Fruit fly (Drosophila melanogaster): ENCODE measurements around the gene Vha100-4.

The Vha100-4 gene

DNA sequence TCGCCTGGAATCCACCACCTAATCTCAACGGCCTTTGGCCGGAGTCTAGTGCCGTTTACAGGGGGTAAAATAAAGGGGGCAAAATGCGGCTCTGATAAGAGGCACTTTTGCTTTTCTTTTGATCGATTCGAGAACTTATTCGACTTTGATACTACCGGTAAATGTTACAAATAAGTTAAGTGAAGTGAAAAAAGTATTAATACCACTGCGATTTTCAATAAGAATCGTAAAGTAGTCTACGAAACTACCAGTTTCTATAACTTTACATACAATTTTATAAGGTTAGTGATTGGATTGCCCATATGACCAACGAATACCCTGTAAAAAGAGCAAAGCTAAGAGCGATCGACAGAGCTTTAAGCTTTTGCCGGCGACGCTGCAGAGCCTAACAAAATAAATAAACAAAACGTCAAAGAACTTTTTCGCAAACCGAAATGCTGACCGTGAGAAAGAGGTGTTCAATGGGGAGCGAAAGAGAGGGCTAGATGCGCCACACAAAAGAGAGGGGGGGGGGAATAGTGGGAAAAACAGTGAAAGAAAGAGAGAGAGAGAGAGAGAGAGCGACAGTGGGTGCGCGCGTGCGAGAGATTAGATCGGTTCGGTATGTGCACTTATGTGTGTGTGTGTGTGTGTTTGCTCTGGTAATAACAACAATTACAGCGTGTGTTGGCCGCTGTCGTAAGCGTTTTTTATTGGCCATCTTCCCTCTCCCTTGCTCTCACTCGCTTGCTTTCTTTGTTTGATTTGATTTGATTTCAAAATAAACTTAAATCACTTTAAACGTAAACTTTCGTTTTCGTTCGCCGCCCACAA is 47.2 kb upstream of the Vha100-4 start (continued):
- no peak for TF ChIP-seq CG6254 (GFP tag; optimal IDR thresholded peaks at IDR 0.05)
- TF ChIP-seq C15 (GFP tag; IDR thresholded peaks at IDR 0.05): no peak
- peak; percentile 32; the same call in 1 of the 2 replicates for TF ChIP-seq MBD-R2 (GFP tag; IDR thresholded peaks at IDR 0.05)
- TF ChIP-seq tgo (GFP tag; IDR thresholded peaks at IDR 0.05): 0 out of 3 replicates have a peak, but pooled peaks have one; percentile 18
- TF ChIP-seq chinmo (GFP tag; IDR thresholded peaks at IDR 0.05; ENCODE audit: partially characterized antibody): 0 out of 4 replicates have a peak, but pooled peaks have one; percentile 55
- TF ChIP-seq stwl (tag; optimal IDR thresholded peaks at IDR 0.05): no peak
- no peak for TF ChIP-seq Spps (tag; optimal IDR thresholded peaks at IDR 0.05)
- TF ChIP-seq nau (GFP tag; optimal IDR thresholded peaks at IDR 0.05): peak; percentile 48
- TF ChIP-seq Mes4 (GFP tag; optimal IDR thresholded peaks at IDR 0.05): peak; percentile 10
- peak; percentile 30; the same call in 1 of the 2 replicates for TF ChIP-seq CG6689 (GFP tag; IDR thresholded peaks at IDR 0.05)
- peak; percentile 37 for TF ChIP-seq jing (GFP tag; optimal IDR thresholded peaks at IDR 0.05)
- peak; percentile 45 for TF ChIP-seq tio (GFP tag; optimal IDR thresholded peaks at IDR 0.05)
- TF ChIP-seq CG6854 (GFP tag; optimal IDR thresholded peaks at IDR 0.05): no peak
- TF ChIP-seq Asciz (GFP tag; optimal IDR thresholded peaks at IDR 0.05): peak; percentile 57
- peak; percentile 70 for TF ChIP-seq dysf (GFP tag; IDR thresholded peaks at IDR 0.05)
- peak; percentile 26 for TF ChIP-seq CG9437 (GFP tag; optimal IDR thresholded peaks at IDR 0.05)
- no peak for TF ChIP-seq CG33557 (GFP tag; optimal IDR thresholded peaks at IDR 0.05)
- no peak for TF ChIP-seq CG43689 (GFP tag; IDR thresholded peaks at IDR 0.05)
- no peak for TF ChIP-seq CG3838 (GFP tag; optimal IDR thresholded peaks at IDR 0.05)
- TF ChIP-seq eve (GFP tag; optimal IDR thresholded peaks at IDR 0.05): peak in 1 of 2 experiments; percentile 39
- TF ChIP-seq tap (tag; optimal IDR thresholded peaks at IDR 0.05): peak; percentile 49
- no peak for TF ChIP-seq Lim3 (GFP tag; IDR thresholded peaks at IDR 0.05)
- peak; percentile 72 for TF ChIP-seq grn (GFP tag; optimal IDR thresholded peaks at IDR 0.05)
- TF ChIP-seq vnd (GFP tag; IDR thresholded peaks at IDR 0.05; ENCODE audit: partially characterized antibody): no peak
- peak; percentile 77 for TF ChIP-seq CG7786 (GFP tag; optimal IDR thresholded peaks at IDR 0.05)
- no peak for TF ChIP-seq pfk (GFP tag; optimal IDR thresholded peaks at IDR 0.05)
- TF ChIP-seq ssp (GFP tag; IDR thresholded peaks at IDR 0.05): peak; percentile 42
- TF ChIP-seq NK7.1 (GFP tag; optimal IDR thresholded peaks at IDR 0.05): no peak
- TF ChIP-seq Bdp1 (GFP tag; optimal IDR thresholded peaks at IDR 0.05): peak; percentile 11
- peak; percentile 32 for TF ChIP-seq CG8478 (optimal IDR thresholded peaks at IDR 0.05)
- peak; percentile 68 for TF ChIP-seq Ptx1 (GFP tag; IDR thresholded peaks at IDR 0.05)
- no peak for TF ChIP-seq CG8359 (GFP tag; optimal IDR thresholded peaks at IDR 0.05; ENCODE audit: borderline replicate concordance)
- no peak for TF ChIP-seq ac (GFP tag; optimal IDR thresholded peaks at IDR 0.05)
- TF ChIP-seq zf30C (GFP tag; optimal IDR thresholded peaks at IDR 0.05): no peak
- peak; percentile 38 for TF ChIP-seq CG10267 (tag; optimal IDR thresholded peaks at IDR 0.05)
- TF ChIP-seq tin (GFP tag; optimal IDR thresholded peaks at IDR 0.05): peak; percentile 21
- peak; percentile 21 for TF ChIP-seq NC2β (GFP tag; optimal IDR thresholded peaks at IDR 0.05)
- peak; percentile 24 for TF ChIP-seq CG13123 (GFP tag; optimal IDR thresholded peaks at IDR 0.05)
- no peak for TF ChIP-seq fru (optimal IDR thresholded peaks at IDR 0.05)
- peak; percentile 12 for TF ChIP-seq CG30431 (GFP tag; optimal IDR thresholded peaks at IDR 0.05)
- TF ChIP-seq ro (GFP tag; IDR thresholded peaks at IDR 0.05): no peak
- no peak for TF ChIP-seq CG10959 (GFP tag; IDR thresholded peaks at IDR 0.05)
- no peak for TF ChIP-seq CG14667 (GFP tag; IDR thresholded peaks at IDR 0.05)
- TF ChIP-seq HHEX (GFP tag; optimal IDR thresholded peaks at IDR 0.05): peak; percentile 64
- TF ChIP-seq Bteb2 (GFP tag; optimal IDR thresholded peaks at IDR 0.05): peak; percentile 26
- TF ChIP-seq emc (GFP tag; optimal IDR thresholded peaks at IDR 0.05): peak; percentile 23
- TF ChIP-seq hkb (optimal IDR thresholded peaks at IDR 0.05): no peak
- 0 out of 2 replicates have a peak, but pooled peaks have one; percentile 62 for TF ChIP-seq hkb (GFP tag; IDR thresholded peaks at IDR 0.05)
- TF ChIP-seq E2f2 (GFP tag; IDR thresholded peaks at IDR 0.05): peak; percentile 40; the same call in 1 of the 2 replicates
- peak; percentile 57 for TF ChIP-seq NfI (GFP tag; optimal IDR thresholded peaks at IDR 0.05)

Measured in whole organism, embryonic.